Worm (Caenorhabditis elegans): ENCODE data around the gene R08D7.5.

DNA sequence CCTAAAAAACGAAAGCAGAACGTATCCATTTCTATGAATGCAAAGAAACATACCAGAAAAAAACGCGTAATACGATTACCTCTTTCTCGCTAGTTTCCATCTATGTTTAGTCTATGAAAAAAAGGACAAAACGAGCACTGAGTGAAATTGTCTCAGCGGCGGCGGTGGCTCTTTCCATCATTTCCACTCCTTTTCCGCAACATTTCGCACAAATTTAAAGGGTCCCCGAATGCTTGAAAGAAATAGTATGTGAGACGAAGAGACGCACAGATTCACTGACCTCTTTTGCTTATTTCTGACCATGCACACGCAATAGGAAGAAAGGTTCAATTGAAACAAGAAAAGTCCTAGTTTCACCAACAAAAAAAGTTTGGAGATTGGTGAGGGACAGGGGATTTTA is 27.6 kb upstream of the R08D7.5 start:
- TF ChIP-seq dao-5 (tag; optimal IDR thresholded peaks at IDR 0.05) (no peak), W03F9.2 (tag; optimal IDR thresholded peaks at IDR 0.05) (no peak), him-1 (tag; optimal IDR thresholded peaks at IDR 0.05) (no peak)

Data from whole organism, L4/young adult.